Worm (Caenorhabditis elegans) whole organism, young adult: ENCODE data around the gene smk-1.

ENCODE experiments used
- F33H1.4 ChIP-seq: fragments of 200-800 bp; sonication (Bioruptor generic); IDR thresholded peaks from 2 replicates; pipeline ENCODE4 v1.3.6; 2022; ENCODE audit warnings: missing genetic modification reagents, missing genetic modification characterization, missing compliant biosample characterization
- F37B4.10 ChIP-seq: fragments of 200-800 bp; sonication (Bioruptor generic); IDR thresholded peaks from 2 replicates; pipeline ENCODE4 v1.3.6; 2022; ENCODE audit warnings: missing genetic modification characterization, missing compliant biosample characterization
- F57A8.1 ChIP-seq: fragments of 200-800 bp; sonication (Bioruptor generic); optimal IDR thresholded peaks from 2 replicates; lab custom pipeline; 2018; ENCODE audit warnings: mild to moderate bottlenecking, missing genetic modification characterization, moderate library complexity, missing compliant biosample characterization
- T26A5.8 ChIP-seq: sonication (generic microtip); optimal IDR thresholded peaks from 2 replicates; lab custom pipeline; 2016; ENCODE audit warnings: missing genetic modification characterization, missing compliant biosample characterization
- Y67H2A.10 ChIP-seq: fragments of 200-800 bp; sonication (Bioruptor generic); conservative IDR thresholded peaks from 2 replicates; pipeline ENCODE4 v1.3.6; 2022; ENCODE audit warnings: missing genetic modification reagents, missing genetic modification characterization, missing compliant biosample characterization
- akir-1 ChIP-seq: fragments of 200-800 bp; sonication (Bioruptor generic); optimal IDR thresholded peaks from 2 replicates; lab custom pipeline; 2018; ENCODE audit warnings: mild to moderate bottlenecking, missing genetic modification characterization, moderate library complexity, missing compliant biosample characterization
- atf-7 ChIP-seq: sonication (generic microtip); optimal IDR thresholded peaks from 2 replicates; lab custom pipeline; 2017; ENCODE audit warnings: mild to moderate bottlenecking, missing genetic modification characterization, missing compliant biosample characterization
- ceh-58 ChIP-seq: fragments of 200-800 bp; sonication (Bioruptor generic); IDR thresholded peaks from 2 replicates; pipeline ENCODE4 v1.3.6; 2022; ENCODE audit warnings: missing genetic modification characterization, missing compliant biosample characterization
- dox-1 ChIP-seq: fragments of 200-800 bp; sonication (Bioruptor generic); IDR thresholded peaks from 2 replicates; pipeline ENCODE4 v1.3.6; 2022; ENCODE audit warnings: missing genetic modification reagents, missing genetic modification characterization, missing compliant biosample characterization
- dpff-1 ChIP-seq: sonication (generic microtip); optimal IDR thresholded peaks from 2 replicates; lab custom pipeline; 2017; ENCODE audit warnings: mild to moderate bottlenecking, missing genetic modification characterization, missing compliant biosample characterization
- dpl-1 ChIP-seq: fragments of 150-350 bp; optimal IDR thresholded peaks from 2 replicates; lab custom pipeline; 2014; ENCODE audit warnings: missing biosample characterization, missing genetic modification reagents, missing genetic modification characterization
- efl-1 ChIP-seq: fragments of 150-350 bp; optimal IDR thresholded peaks from 2 replicates; lab custom pipeline; 2014; ENCODE audit warnings: missing biosample characterization, missing genetic modification reagents, missing genetic modification characterization
- egrh-3 ChIP-seq: fragments of 200-800 bp; sonication (Bioruptor generic); IDR thresholded peaks from 2 replicates; pipeline ENCODE4 v1.3.6; 2022; ENCODE audit warnings: missing genetic modification reagents, missing genetic modification characterization, missing compliant biosample characterization
- ets-4 ChIP-seq: fragments of 200-800 bp; sonication (Bioruptor generic); optimal IDR thresholded peaks from 2 replicates; lab custom pipeline; 2018; ENCODE audit warnings: mild to moderate bottlenecking, missing genetic modification characterization, missing compliant biosample characterization
- hlh-12 ChIP-seq: sonication (generic microtip); optimal IDR thresholded peaks from 2 replicates; lab custom pipeline; 2016; ENCODE audit warnings: missing genetic modification characterization, missing compliant biosample characterization
- hlh-26 ChIP-seq: fragments of 200-800 bp; sonication (Bioruptor generic); conservative IDR thresholded peaks from 2 replicates; pipeline ENCODE4 v1.3.6; 2022; ENCODE audit warnings: missing genetic modification reagents, missing genetic modification characterization, missing compliant biosample characterization
- hrde-1 ChIP-seq: sonication (generic microtip); optimal IDR thresholded peaks from 2 replicates; lab custom pipeline; 2016; ENCODE audit warnings: missing genetic modification characterization, mild to moderate bottlenecking, missing compliant biosample characterization, moderate library complexity, missing genotype, missing genetic modification reagents, borderline replicate concordance
- hsf-1 ChIP-seq: fragments of 200-800 bp; sonication (Bioruptor generic); IDR thresholded peaks from 2 replicates; pipeline ENCODE4 v1.3.6; 2022; ENCODE audit warnings: missing genetic modification reagents, missing genetic modification characterization, missing compliant biosample characterization
- lin-40 ChIP-seq: sonication (generic microtip); optimal IDR thresholded peaks from 2 replicates; lab custom pipeline; 2016; ENCODE audit warnings: missing genetic modification characterization, mild to moderate bottlenecking, missing compliant biosample characterization, missing genotype, missing genetic modification reagents
- lsy-27 ChIP-seq: sonication (generic microtip); optimal IDR thresholded peaks from 2 replicates; lab custom pipeline; 2017; ENCODE audit warnings: missing genetic modification characterization, mild to moderate bottlenecking, missing compliant biosample characterization, antibody characterized with exemption, missing genotype, borderline replicate concordance; ENCODE audit not compliant: insufficient read depth
- madf-10 ChIP-seq: sonication (generic microtip); optimal IDR thresholded peaks from 2 replicates; lab custom pipeline; 2016; ENCODE audit warnings: mild to moderate bottlenecking, missing genetic modification characterization, missing compliant biosample characterization
- mes-4 ChIP-seq: sonication (generic microtip); optimal IDR thresholded peaks from 2 replicates; lab custom pipeline; 2016; ENCODE audit warnings: missing genotype, missing genetic modification characterization, missing compliant biosample characterization
- nfya-1 ChIP-seq: sonication (generic microtip); optimal IDR thresholded peaks from 2 replicates; lab custom pipeline; 2017; ENCODE audit warnings: antibody characterized with exemption, missing compliant biosample characterization, missing genetic modification characterization, borderline replicate concordance; ENCODE audit not compliant: insufficient read depth
- nfya-2 ChIP-seq: fragments of 200-800 bp; sonication (Bioruptor generic); IDR thresholded peaks from 2 replicates; pipeline ENCODE4 v1.3.6; 2022; ENCODE audit warnings: missing genetic modification reagents, missing genetic modification characterization, missing compliant biosample characterization
- nhr-27 ChIP-seq: fragments of 200-800 bp; sonication (Bioruptor generic); optimal IDR thresholded peaks from 2 replicates; lab custom pipeline; 2018; ENCODE audit warnings: mild to moderate bottlenecking, missing genetic modification characterization, moderate library complexity, missing compliant biosample characterization
- pha-4 ChIP-seq: fragments of 150-350 bp; sonication (generic microtip); optimal IDR thresholded peaks from 2 replicates; lab custom pipeline; 2014; ENCODE audit warnings: missing biosample characterization, missing genetic modification reagents, missing genetic modification characterization
- repo-1 ChIP-seq: sonication (generic microtip); optimal IDR thresholded peaks from 2 replicates; lab custom pipeline; 2017; ENCODE audit warnings: mild to moderate bottlenecking, missing genetic modification characterization, missing compliant biosample characterization
- rpc-1 ChIP-seq, 2 experiments: fragments of 150-350 bp in 1 of 2; sonication (generic microtip) in 1 of 2; optimal IDR thresholded peaks; 2 replicates each; lab custom pipeline; 2014 to 2018; ENCODE audit warnings: missing biosample characterization in 1 of 2, missing genetic modification characterization in 1 of 2, missing genetic modification reagents in 1 of 2, missing genotype in 1 of 2
- sdz-38 ChIP-seq: sonication (generic microtip); optimal IDR thresholded peaks from 2 replicates; lab custom pipeline; 2016; ENCODE audit warnings: missing genotype, missing genetic modification characterization, missing compliant biosample characterization
- snpc-1.3 ChIP-seq: sonication (generic microtip); optimal IDR thresholded peaks from 2 replicates; lab custom pipeline; 2017; ENCODE audit warnings: missing genetic modification characterization, mild to moderate bottlenecking, missing compliant biosample characterization, antibody characterized with exemption, moderate library complexity, missing genotype, missing genetic modification reagents; ENCODE audit not compliant: insufficient read depth
- snpc-3.4 ChIP-seq: sonication (generic microtip); optimal IDR thresholded peaks from 2 replicates; lab custom pipeline; 2017; ENCODE audit warnings: missing genetic modification characterization, mild to moderate bottlenecking, missing compliant biosample characterization, antibody characterized with exemption, moderate library complexity, missing genotype, missing genetic modification reagents
- tbp1 ChIP-seq: fragments of 200-800 bp; sonication (Bioruptor generic); optimal IDR thresholded peaks from 2 replicates; lab custom pipeline; 2018; ENCODE audit warnings: mild to moderate bottlenecking, missing genetic modification characterization, missing compliant biosample characterization
- unc-62 ChIP-seq: fragments of 150-350 bp; optimal IDR thresholded peaks from 2 replicates; lab custom pipeline; 2014; ENCODE audit warnings: missing biosample characterization, missing genetic modification reagents, missing genetic modification characterization
- ztf-3 ChIP-seq: fragments of 200-800 bp; sonication (Bioruptor generic); optimal IDR thresholded peaks from 2 replicates; lab custom pipeline; 2018; ENCODE audit warnings: mild to moderate bottlenecking, missing genetic modification characterization, missing compliant biosample characterization
- ztf-6 ChIP-seq: fragments of 200-800 bp; sonication (Bioruptor generic); IDR thresholded peaks from 2 replicates; pipeline ENCODE4 v1.3.6; 2022; ENCODE audit warnings: missing genetic modification reagents, missing genetic modification characterization, missing compliant biosample characterization

Gene smk-1

ce11 chrV:8621213-8621612 is 13.6 kb downstream of the smk-1 start, which contains the start of gene idpc-2:
Gene idpc-2, minus strand, starts transcription at chrV:8621313.
- no peak for TF ChIP-seq ztf-6 (GFP tag; lab: Robert Waterston, UW)
- no peak for TF ChIP-seq nhr-27 (tag; lab: Kevin White, UChicago)
- no peak for TF ChIP-seq lin-40 (tag; lab: Kevin White, UChicago)
- TF ChIP-seq dpff-1 (tag; lab: Kevin White, UChicago): no peak
- TF ChIP-seq Y67H2A.10 (GFP tag; lab: Robert Waterston, UW): no peak
- TF ChIP-seq hlh-26 (GFP tag; lab: Robert Waterston, UW): no peak
- TF ChIP-seq dox-1 (GFP tag; lab: Robert Waterston, UW): no peak
- no peak for TF ChIP-seq ceh-58
- no peak for TF ChIP-seq lsy-27 (tag; lab: Kevin White, UChicago)
- no peak for TF ChIP-seq hrde-1 (tag; lab: Kevin White, UChicago)
- no peak for TF ChIP-seq egrh-3 (GFP tag; lab: Robert Waterston, UW)
- TF ChIP-seq nfya-2 (GFP tag; lab: Robert Waterston, UW): no peak
- TF ChIP-seq dpl-1 (GFP tag; lab: Kevin White, UChicago): no peak
- TF ChIP-seq snpc-3.4 (tag; lab: Kevin White, UChicago): no peak

- no peak for TF ChIP-seq F37B4.10
- no peak for TF ChIP-seq dpff-1 (tag; lab: Kevin White, UChicago)
- TF ChIP-seq lin-40 (tag; lab: Kevin White, UChicago): no peak
- TF ChIP-seq T26A5.8: no peak
- TF ChIP-seq nfya-1 (tag; lab: Kevin White, UChicago): no peak
- TF ChIP-seq mes-4: no peak
- no peak for TF ChIP-seq ets-4 (GFP tag; lab: Kevin White, UChicago)
- TF ChIP-seq atf-7 (tag; lab: Kevin White, UChicago): no peak
- TF ChIP-seq Y67H2A.10 (GFP tag; lab: Robert Waterston, UW): no peak
- no peak for TF ChIP-seq pha-4 (tag; lab: Kevin White, UChicago)
- TF ChIP-seq efl-1 (GFP tag; lab: Kevin White, UChicago): no peak
- TF ChIP-seq tbp1 (GFP tag; lab: Kevin White, UChicago): no peak
- no peak for TF ChIP-seq snpc-1.3 (tag; lab: Kevin White, UChicago)
- TF ChIP-seq madf-10 (tag; lab: Kevin White, UChicago): no peak
- TF ChIP-seq rpc-1 (optimal IDR thresholded peaks at IDR 0.05; lab: Kevin White, UChicago): no peak
- no peak for TF ChIP-seq rpc-1 (tag; optimal IDR thresholded peaks at IDR 0.05; lab: Kevin White, UChicago)
Measured at ce11 chrV:8622314-8622713, 14.7 kb downstream of the smk-1 start, which contains the start of gene F41E6.1. Gene F41E6.1, plus strand, starts transcription at chrV:8622614.

DNA sequence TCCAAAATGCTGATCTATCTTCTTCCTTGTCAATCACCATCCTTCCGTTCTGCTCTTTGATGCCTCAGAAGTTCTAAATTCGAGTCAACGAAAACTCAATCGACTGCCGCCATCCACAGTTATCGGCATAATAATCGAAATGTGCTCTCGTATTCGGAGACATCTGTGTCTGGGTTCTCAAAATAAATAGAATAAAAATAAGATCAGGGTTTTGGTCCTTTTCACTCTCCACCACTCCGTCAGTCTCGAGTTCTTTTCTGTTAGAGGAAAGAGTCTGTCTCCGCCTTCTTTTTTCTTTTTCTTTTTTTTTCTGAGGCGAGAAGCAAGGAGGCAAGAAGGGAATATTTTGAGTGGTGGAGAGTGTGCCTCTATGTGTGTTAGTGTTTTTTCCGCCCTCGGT is 16.2 kb downstream of the smk-1 start, which contains the start of gene F41E6.17:
Gene F41E6.17, plus strand, starts transcription at position 348 of the 400 bp plus-strand sequence.
- no peak for TF ChIP-seq ztf-3 (GFP tag; lab: Kevin White, UChicago)
- TF ChIP-seq lin-40 (tag; lab: Kevin White, UChicago): no peak
- TF ChIP-seq unc-62 (GFP tag; lab: Kevin White, UChicago): no peak

ce11 chrV:8626406-8626805 is 18.8 kb downstream of the smk-1 start:
- TF ChIP-seq sdz-38 (tag; lab: Kevin White, UChicago) (no peak), F57A8.1 (GFP tag; lab: Kevin White, UChicago) (no peak), hsf-1 (no peak), mes-4 (no peak), hlh-12 (tag; lab: Kevin White, UChicago) (no peak), akir-1 (GFP tag; lab: Kevin White, UChicago) (no peak), F33H1.4 (GFP tag; lab: Robert Waterston, UW) (no peak), egrh-3 (GFP tag; lab: Robert Waterston, UW) (no peak), repo-1 (tag; lab: Kevin White, UChicago) (no peak), madf-10 (tag; lab: Kevin White, UChicago) (no peak)
